Worm (Caenorhabditis elegans): ENCODE measurements around the gene elo-3.

The elo-3 gene

DNA sequence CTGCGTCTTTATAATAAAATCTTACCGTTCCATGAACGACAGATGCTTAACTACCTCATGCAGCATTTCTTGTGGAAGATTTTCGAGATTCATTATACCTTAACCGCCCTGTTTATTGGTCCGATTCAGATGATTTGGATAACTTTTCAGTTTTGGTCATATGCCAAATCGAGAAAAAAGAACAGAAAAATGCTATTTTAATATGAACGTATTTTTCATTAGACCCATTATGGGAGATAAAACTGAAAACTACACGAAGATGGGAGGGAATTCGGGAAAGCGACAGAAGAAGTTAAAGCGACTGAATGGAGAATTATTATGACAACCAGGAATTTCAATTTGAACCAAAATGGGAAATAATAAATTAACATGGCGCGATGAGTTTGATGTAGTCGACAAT lies 10.4 kb upstream of the elo-3 start, which contains the start of gene R13A1.10:
Gene R13A1.10, minus strand, starts transcription at position 101 of the 400 bp plus-strand sequence.
- TF ChIP-seq nhr-237 (tag; optimal IDR thresholded peaks at IDR 0.05) (no peak), nhr-11 (tag; optimal IDR thresholded peaks at IDR 0.05) (no peak), R02D3.7 (tag; optimal IDR thresholded peaks at IDR 0.05) (no peak), ceh-82 (tag; optimal IDR thresholded peaks at IDR 0.05) (no peak), sem-4 (tag; optimal IDR thresholded peaks at IDR 0.05) (no peak), nhr-23 (tag; optimal IDR thresholded peaks at IDR 0.05) (no peak), elt-1 (tag; optimal IDR thresholded peaks at IDR 0.05) (no peak), mdl-1 (tag; optimal IDR thresholded peaks at IDR 0.05) (no peak), unc-62 (GFP tag; optimal IDR thresholded peaks at IDR 0.05) (no peak)

DNA sequence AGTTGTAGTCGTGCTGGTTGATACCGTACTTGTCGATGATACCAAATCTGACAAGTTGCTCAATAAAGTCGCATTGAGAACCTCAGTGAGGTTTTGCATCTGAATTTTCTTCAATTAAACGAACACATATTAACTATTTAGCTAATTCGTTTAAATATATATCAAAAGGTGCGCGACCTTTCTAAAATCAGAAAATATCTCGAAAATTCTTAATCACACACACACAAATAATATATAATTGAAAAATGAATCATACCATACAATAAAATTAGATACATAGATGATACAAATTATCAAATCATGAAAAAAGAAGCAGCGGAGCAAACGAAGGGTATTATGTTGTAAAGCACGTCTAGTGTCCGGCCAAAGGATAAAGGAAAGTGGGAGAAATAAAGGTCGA lies 9.3 kb upstream of the elo-3 start, which contains the start of gene D2024.5:
Gene D2024.5, minus strand, starts transcription at position 101 of the 400 bp plus-strand sequence.
- TF ChIP-seq nhr-10 (tag; optimal IDR thresholded peaks at IDR 0.05) (no peak), lin-11 (tag; optimal IDR thresholded peaks at IDR 0.05) (no peak), nhr-237 (tag; optimal IDR thresholded peaks at IDR 0.05) (no peak), nhr-23 (tag; optimal IDR thresholded peaks at IDR 0.05) (no peak), fos-1 (tag; optimal IDR thresholded peaks at IDR 0.05) (no peak), nhr-21 (tag; optimal IDR thresholded peaks at IDR 0.05) (no peak), nhr-25 (tag; optimal IDR thresholded peaks at IDR 0.05) (no peak), ceh-16 (tag; optimal IDR thresholded peaks at IDR 0.05) (no peak), alr-1 (tag; optimal IDR thresholded peaks at IDR 0.05) (no peak), F13H6.1 (tag; optimal IDR thresholded peaks at IDR 0.05) (no peak), nhr-11 (tag; optimal IDR thresholded peaks at IDR 0.05) (no peak), nhr-6 (tag; optimal IDR thresholded peaks at IDR 0.05) (no peak), ceh-82 (tag; optimal IDR thresholded peaks at IDR 0.05) (no peak), zag-1 (tag; optimal IDR thresholded peaks at IDR 0.05) (no peak), sma-3 (GFP tag; optimal IDR thresholded peaks at IDR 0.05) (no peak)

DNA sequence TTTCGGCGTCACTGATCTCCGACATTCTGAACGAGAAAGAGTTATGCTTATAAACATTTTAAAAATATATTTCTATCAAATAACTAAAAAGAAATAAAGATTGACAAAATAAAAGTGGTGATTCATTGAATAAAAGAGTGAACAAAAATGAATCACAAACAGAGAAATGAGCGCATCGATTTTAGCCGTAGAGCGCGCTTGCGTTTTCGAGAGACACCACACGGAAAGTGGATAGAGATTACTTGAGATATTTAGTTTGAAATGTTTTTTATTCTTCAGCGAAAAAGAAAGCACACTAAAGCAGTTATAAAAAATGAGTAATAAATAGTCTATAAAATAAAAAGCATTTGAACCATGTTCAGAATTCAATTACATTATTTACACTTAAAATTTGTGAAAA lies 7.3 kb upstream of the elo-3 start, which contains the start of gene cap-1:
Gene cap-1, minus strand, starts transcription at position 26 of the 400 bp plus-strand sequence.
- TF ChIP-seq egl-27 (tag; optimal IDR thresholded peaks at IDR 0.05) (no peak), nhr-10 (tag; optimal IDR thresholded peaks at IDR 0.05) (no peak), elt-1 (tag; optimal IDR thresholded peaks at IDR 0.05) (no peak), peb-1 (tag; optimal IDR thresholded peaks at IDR 0.05) (no peak), ZK546.5 (tag; optimal IDR thresholded peaks at IDR 0.05) (no peak), ztf-4 (tag; optimal IDR thresholded peaks at IDR 0.05) (no peak), lin-13 (GFP tag; optimal IDR thresholded peaks at IDR 0.05) (peak; percentile 75), nhr-129 (tag; optimal IDR thresholded peaks at IDR 0.05) (peak; percentile 75), lin-39 (tag; optimal IDR thresholded peaks at IDR 0.05) (no peak), C34F6.9 (tag; optimal IDR thresholded peaks at IDR 0.05) (peak; percentile 92), R02D3.7 (tag; optimal IDR thresholded peaks at IDR 0.05) (no peak), ama-1 (optimal IDR thresholded peaks at IDR 0.05) (no peak), nhr-77 (tag; optimal IDR thresholded peaks at IDR 0.05) (no peak), ceh-82 (tag; optimal IDR thresholded peaks at IDR 0.05) (no peak), aly-2 (tag; optimal IDR thresholded peaks at IDR 0.05) (no peak), nhr-6 (tag; optimal IDR thresholded peaks at IDR 0.05) (no peak), ztf-1 (GFP tag; conservative IDR thresholded peaks at IDR 0.05) (no peak), gmeb-1 (tag; optimal IDR thresholded peaks at IDR 0.05) (peak; percentile 55), nhr-11 (tag; optimal IDR thresholded peaks at IDR 0.05) (no peak), sma-9 (GFP tag; optimal IDR thresholded peaks at IDR 0.05) (peak; percentile 66), sma-9 (tag; optimal IDR thresholded peaks at IDR 0.05) (no peak), lsy-2 (tag; optimal IDR thresholded peaks at IDR 0.05) (peak; percentile 35 to 82), alr-1 (tag; optimal IDR thresholded peaks at IDR 0.05) (no peak), sma-3 (GFP tag; optimal IDR thresholded peaks at IDR 0.05) (peak; percentile 75), fos-1 (tag; optimal IDR thresholded peaks at IDR 0.05) (peak; percentile 99), nhr-237 (tag; optimal IDR thresholded peaks at IDR 0.05) (no peak), nhr-12 (tag; optimal IDR thresholded peaks at IDR 0.05) (no peak), sem-4 (tag; optimal IDR thresholded peaks at IDR 0.05) (peak; percentile 84), crh-2 (tag; optimal IDR thresholded peaks at IDR 0.05) (peak; percentile 69), unc-39 (tag; optimal IDR thresholded peaks at IDR 0.05) (no peak), mdl-1 (tag; optimal IDR thresholded peaks at IDR 0.05) (no peak), blmp-1 (tag; optimal IDR thresholded peaks at IDR 0.05; ENCODE audit: insufficient read depth) (no peak), skn-1 (tag; optimal IDR thresholded peaks at IDR 0.05) (no peak), unc-55 (GFP tag; optimal IDR thresholded peaks at IDR 0.05) (peak; percentile 88), elt-3 (tag; optimal IDR thresholded peaks at IDR 0.05) (no peak), dmd-4 (tag; optimal IDR thresholded peaks at IDR 0.05) (no peak), snpc-4 (tag; optimal IDR thresholded peaks at IDR 0.05) (peak; percentile 44), zag-1 (tag; optimal IDR thresholded peaks at IDR 0.05) (no peak), ceh-16 (tag; optimal IDR thresholded peaks at IDR 0.05) (no peak), unc-62 (GFP tag; optimal IDR thresholded peaks at IDR 0.05) (no peak), ztf-11 (tag; optimal IDR thresholded peaks at IDR 0.05) (no peak), F13H6.1 (tag; optimal IDR thresholded peaks at IDR 0.05) (peak; percentile 24), Y55F3AM.14 (GFP tag; optimal IDR thresholded peaks at IDR 0.05) (no peak), nhr-25 (tag; optimal IDR thresholded peaks at IDR 0.05) (peak; percentile 29), lin-11 (tag; optimal IDR thresholded peaks at IDR 0.05) (no peak), nhr-21 (tag; optimal IDR thresholded peaks at IDR 0.05) (peak; percentile 6), nhr-23 (tag; optimal IDR thresholded peaks at IDR 0.05) (no peak), mbf-1 (tag; optimal IDR thresholded peaks at IDR 0.05) (no peak)
